Fruit fly (Drosophila melanogaster): ENCODE data around the gene CG4281.

The CG4281 gene

dm6 chrX:2094072-2094761 lies 29.3 kb upstream of the CG4281 start, which contains the start of gene csw (continued):
- TF ChIP-seq CG4854 (GFP tag; optimal IDR thresholded peaks at IDR 0.05), result peak; percentile 7
- peak; percentile 29 for TF ChIP-seq emc (GFP tag; optimal IDR thresholded peaks at IDR 0.05)
- no peak for TF ChIP-seq ash1 (GFP tag; optimal IDR thresholded peaks at IDR 0.05)
- no peak for TF ChIP-seq dati (GFP tag; IDR thresholded peaks at IDR 0.05)
- peak; percentile 51 for TF ChIP-seq nmo (GFP tag; optimal IDR thresholded peaks at IDR 0.05)
- no peak for TF ChIP-seq Doc2 (GFP tag; IDR thresholded peaks at IDR 0.05)
- TF ChIP-seq slbo (GFP tag; IDR thresholded peaks at IDR 0.05), result peak; percentile 76
- TF ChIP-seq her (GFP tag; optimal IDR thresholded peaks at IDR 0.05), result peak; percentile 63
- TF ChIP-seq Ada2b (GFP tag; IDR thresholded peaks at IDR 0.05), result no peak
- TF ChIP-seq bigmax (GFP tag; optimal IDR thresholded peaks at IDR 0.05), result no peak
- peak; percentile 65 for TF ChIP-seq CG9609 (GFP tag; optimal IDR thresholded peaks at IDR 0.05)
- TF ChIP-seq amos (GFP tag; IDR thresholded peaks at IDR 0.05; ENCODE audit: partially characterized antibody), result peak; percentile 58; the same call in 1 of the 2 replicates
- TF ChIP-seq ci (GFP tag; IDR thresholded peaks at IDR 0.05), result peak; percentile 65; the same call in 1 of the 3 replicates
- no peak for TF ChIP-seq CG17802 (tag; optimal IDR thresholded peaks at IDR 0.05)
- no peak for TF ChIP-seq Neu2 (GFP tag; optimal IDR thresholded peaks at IDR 0.05; ENCODE audit: borderline replicate concordance)
- TF ChIP-seq CG10543 (GFP tag; optimal IDR thresholded peaks at IDR 0.05), result peak; percentile 72
- TF ChIP-seq CG4820 (GFP tag; optimal IDR thresholded peaks at IDR 0.05), result no peak
- TF ChIP-seq trh (GFP tag; optimal IDR thresholded peaks at IDR 0.05), result peak; percentile 1
- TF ChIP-seq Rx (GFP tag; IDR thresholded peaks at IDR 0.05), result peak; percentile 37; the same call in 1 of the 2 replicates
- TF ChIP-seq D (optimal IDR thresholded peaks at IDR 0.05), result no peak
- no peak for TF ChIP-seq D (GFP tag; optimal IDR thresholded peaks at IDR 0.05)
- peak; percentile 49 for TF ChIP-seq tx (GFP tag; optimal IDR thresholded peaks at IDR 0.05)
- TF ChIP-seq Meics (GFP tag; optimal IDR thresholded peaks at IDR 0.05), result peak; percentile 11
- TF ChIP-seq CG17568 (GFP tag; optimal IDR thresholded peaks at IDR 0.05), result no peak
- peak; percentile 11; the same call in 1 of the 2 replicates for TF ChIP-seq CG6272 (GFP tag; IDR thresholded peaks at IDR 0.05)
- no peak for TF ChIP-seq odd (GFP tag; optimal IDR thresholded peaks at IDR 0.05)
- peak; percentile 85 for TF ChIP-seq CG12659 (GFP tag; optimal IDR thresholded peaks at IDR 0.05)
- peak; percentile 69 for TF ChIP-seq Sry-δ (GFP tag; optimal IDR thresholded peaks at IDR 0.05)
- TF ChIP-seq MBD-R2 (GFP tag; IDR thresholded peaks at IDR 0.05), result peak; percentile 69
- TF ChIP-seq Atf-2 (GFP tag; optimal IDR thresholded peaks at IDR 0.05), result peak; percentile 6
- no peak; the same call in 1 of the 2 replicates for TF ChIP-seq CG9215 (GFP tag; IDR thresholded peaks at IDR 0.05)
- no peak for TF ChIP-seq Hey (tag; optimal IDR thresholded peaks at IDR 0.05)
- no peak for TF ChIP-seq jing (GFP tag; optimal IDR thresholded peaks at IDR 0.05)
- peak; percentile 15 for TF ChIP-seq CG2678 (tag; optimal IDR thresholded peaks at IDR 0.05)
- TF ChIP-seq ssp (GFP tag; IDR thresholded peaks at IDR 0.05), result peak; percentile 19; the same call in 1 of the 2 replicates
- TF ChIP-seq lola (GFP tag; optimal IDR thresholded peaks at IDR 0.05), result peak in 1 of 3 experiments; percentile 60
- no peak for TF ChIP-seq az2 (GFP tag; optimal IDR thresholded peaks at IDR 0.05)
- TF ChIP-seq Dfd (GFP tag; optimal IDR thresholded peaks at IDR 0.05), result no peak
- no peak for TF ChIP-seq salm (tag; optimal IDR thresholded peaks at IDR 0.05)
- TF ChIP-seq slou (GFP tag; optimal IDR thresholded peaks at IDR 0.05), result no peak
- peak; percentile 14 for TF ChIP-seq pnt (GFP tag; optimal IDR thresholded peaks at IDR 0.05)
- TF ChIP-seq vvl (GFP tag; IDR thresholded peaks at IDR 0.05), result peak; percentile 25; the same call in 1 of the 2 replicates
- TF ChIP-seq CG11723 (GFP tag; optimal IDR thresholded peaks at IDR 0.05), result no peak
- no peak for TF ChIP-seq cas (GFP tag; IDR thresholded peaks at IDR 0.05)
- TF ChIP-seq CG14667 (GFP tag; IDR thresholded peaks at IDR 0.05), result no peak
- peak; percentile 76 for TF ChIP-seq CTCF (GFP tag; optimal IDR thresholded peaks at IDR 0.05)
- TF ChIP-seq Mad (GFP tag; optimal IDR thresholded peaks at IDR 0.05), result peak; percentile 12
- TF ChIP-seq CG30431 (GFP tag; optimal IDR thresholded peaks at IDR 0.05), result no peak
- TF ChIP-seq Kr (GFP tag; optimal IDR thresholded peaks at IDR 0.05), result no peak
- no peak for TF ChIP-seq CG10431 (GFP tag; optimal IDR thresholded peaks at IDR 0.05)
- no peak for TF ChIP-seq oc (tag; optimal IDR thresholded peaks at IDR 0.05)
